Worm (Caenorhabditis elegans) whole organism, midembryonic: ENCODE results near the gene aat-3.

Source experiments
- flt-1 ChIP-seq: fragments of 200-800 bp; sonication (Bioruptor generic); IDR thresholded peaks from 2 replicates; pipeline ENCODE4 v1.3.6; 2022; ENCODE audit warnings: missing genetic modification characterization, missing compliant biosample characterization
- klf-2 ChIP-seq: fragments of 200-800 bp; sonication (Bioruptor generic); conservative IDR thresholded peaks from 2 replicates; pipeline ENCODE4 v1.3.6; 2022; ENCODE audit warnings: missing genetic modification reagents, missing genetic modification characterization, missing compliant biosample characterization
- ztf-23 ChIP-seq: fragments of 200-800 bp; sonication (Bioruptor generic); IDR thresholded peaks from 2 replicates; pipeline ENCODE4 v1.3.6; 2022; ENCODE audit warnings: missing genetic modification reagents, missing genetic modification characterization, missing compliant biosample characterization

DNA sequence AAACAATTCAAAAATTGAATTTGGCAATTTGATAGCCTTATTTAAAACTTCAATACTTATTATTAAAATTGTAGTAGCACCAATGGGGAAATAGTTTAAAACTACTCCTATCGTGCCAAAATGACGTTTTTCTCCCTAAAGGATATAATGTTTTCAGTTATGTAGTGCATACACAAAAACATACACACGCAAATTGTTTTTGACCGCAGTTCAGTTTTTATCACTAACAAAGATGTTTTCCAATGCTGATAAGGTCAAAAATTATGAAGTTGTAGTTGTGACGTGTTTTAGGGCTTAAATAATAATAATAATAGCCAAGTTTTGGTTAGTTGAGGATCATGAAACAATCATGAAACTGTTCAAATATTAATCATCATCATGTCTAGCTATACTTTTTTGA lies 38.0 kb downstream of the aat-3 start:
- TF ChIP-seq ztf-23 (GFP tag; lab: Robert Waterston, UW) (no peak), klf-2 (no peak), flt-1 (GFP tag; lab: Robert Waterston, UW) (no peak)
